Fruit fly (Drosophila melanogaster) whole organism, prepupa: ENCODE measurements around the gene Dyrk2.
A peak's percentile ranks its signal among the peaks of the same experiment; 100 is the strongest.

Experiments used
- Blimp-1 ChIP-seq: fragments of 200-800 bp; sonication (Bioruptor generic); optimal IDR thresholded peaks from 3 replicates; lab custom pipeline; 2017; ENCODE audit warnings: missing biosample characterization, missing genetic modification characterization, mild to moderate bottlenecking, moderate library complexity, missing genetic modification reagents
- CG10669 ChIP-seq: fragments of 200-800 bp; sonication (Bioruptor generic); optimal IDR thresholded peaks from 3 replicates; lab custom pipeline; 2018; ENCODE audit warnings: missing biosample characterization, mild to moderate bottlenecking, missing genetic modification characterization, moderate library complexity
- CG11294 ChIP-seq: fragments of 200-800 bp; sonication (Bioruptor generic); IDR thresholded peaks from 2 replicates; pipeline ENCODE4 v1.3.6; 2022; ENCODE audit warnings: missing biosample characterization, missing genetic modification characterization
- CG11762 ChIP-seq: fragments of 200-800 bp; sonication (Bioruptor generic); optimal IDR thresholded peaks from 3 replicates; lab custom pipeline; 2016; ENCODE audit warnings: missing biosample characterization, missing genetic modification characterization; ENCODE audit not compliant: insufficient read depth
- CG16779 ChIP-seq: fragments of 200-800 bp; sonication (Bioruptor generic); optimal IDR thresholded peaks from 3 replicates; lab custom pipeline; 2017; ENCODE audit warnings: missing biosample characterization, mild to moderate bottlenecking, missing genetic modification characterization
- CG3032 ChIP-seq: fragments of 200-800 bp; optimal IDR thresholded peaks from 2 replicates; lab custom pipeline; 2019; ENCODE audit warnings: missing biosample characterization, mild to moderate bottlenecking, missing genetic modification characterization, moderate library complexity
- CG31627 ChIP-seq: fragments of 200-800 bp; sonication (Bioruptor generic); optimal IDR thresholded peaks from 3 replicates; lab custom pipeline; 2016; ENCODE audit warnings: missing biosample characterization, missing genetic modification characterization
- CG32006 ChIP-seq: fragments of 200-800 bp; sonication (Bioruptor generic); optimal IDR thresholded peaks from 3 replicates; lab custom pipeline; 2017; ENCODE audit warnings: missing biosample characterization, mild to moderate bottlenecking, missing genetic modification characterization
- CG34406 ChIP-seq: fragments of 200-800 bp; sonication (Bioruptor generic); optimal IDR thresholded peaks from 3 replicates; lab custom pipeline; 2016; ENCODE audit warnings: missing biosample characterization, missing genetic modification characterization
- CG3919 ChIP-seq: fragments of 200-800 bp; sonication (Bioruptor generic); optimal IDR thresholded peaks from 3 replicates; lab custom pipeline; 2016; ENCODE audit warnings: missing biosample characterization, missing genetic modification characterization
- CG4318 ChIP-seq: fragments of 200-800 bp; sonication (Bioruptor generic); optimal IDR thresholded peaks from 3 replicates; lab custom pipeline; 2017; ENCODE audit warnings: missing biosample characterization, mild to moderate bottlenecking, missing genetic modification characterization
- CG6163 ChIP-seq: fragments of 200-800 bp; sonication (Bioruptor generic); IDR thresholded peaks from 3 replicates; pipeline ENCODE4 v1.3.6; 2022; ENCODE audit warnings: missing biosample characterization, missing genetic modification characterization
- CG6792 ChIP-seq: fragments of 200-800 bp; sonication (Bioruptor generic); optimal IDR thresholded peaks from 3 replicates; lab custom pipeline; 2016; ENCODE audit warnings: missing biosample characterization, missing genetic modification characterization
- CG6808 ChIP-seq: fragments of 200-800 bp; sonication (Bioruptor generic); optimal IDR thresholded peaks from 3 replicates; lab custom pipeline; 2017; ENCODE audit warnings: missing biosample characterization, missing genetic modification characterization, mild to moderate bottlenecking, moderate library complexity, missing genetic modification reagents
- CG6854 ChIP-seq: fragments of 200-800 bp; sonication (Bioruptor generic); optimal IDR thresholded peaks from 2 replicates; lab custom pipeline; 2017; ENCODE audit warnings: missing biosample characterization, mild to moderate bottlenecking, missing genetic modification characterization
- CG7368 ChIP-seq: fragments of 200-800 bp; sonication (Bioruptor generic); optimal IDR thresholded peaks from 3 replicates; lab custom pipeline; 2016; ENCODE audit warnings: missing biosample characterization, missing genetic modification characterization
- CG8119 ChIP-seq: fragments of 200-800 bp; sonication (Bioruptor generic); IDR thresholded peaks from 3 replicates; pipeline ENCODE4 v1.3.6; 2022; ENCODE audit warnings: missing biosample characterization, missing genetic modification characterization
- CG8319 ChIP-seq: fragments of 200-800 bp; sonication (Bioruptor generic); optimal IDR thresholded peaks from 3 replicates; lab custom pipeline; 2016; ENCODE audit warnings: missing biosample characterization, missing genetic modification characterization
- CG9139 ChIP-seq: fragments of 200-800 bp; sonication (Bioruptor generic); optimal IDR thresholded peaks from 3 replicates; lab custom pipeline; 2017; ENCODE audit warnings: missing biosample characterization, mild to moderate bottlenecking, missing genetic modification characterization
- Eip78C ChIP-seq: fragments of 200-800 bp; sonication (Bioruptor generic); peaks from one replicate; lab custom pipeline; 2016; ENCODE audit warnings: missing biosample characterization, missing genetic modification characterization
- Eip93F ChIP-seq: fragments of 200-800 bp; sonication (Bioruptor generic); optimal IDR thresholded peaks from 2 replicates; lab custom pipeline; 2016; ENCODE audit warnings: missing biosample characterization, mild to moderate bottlenecking, missing genetic modification characterization
- Gug ChIP-seq: fragments of 200-800 bp; sonication (Bioruptor generic); IDR thresholded peaks from 2 replicates; pipeline ENCODE4 v1.3.6; 2022; ENCODE audit warnings: missing biosample characterization, missing genetic modification characterization
- Hr38 ChIP-seq: sonication (Bioruptor generic); optimal IDR thresholded peaks from 2 replicates; lab custom pipeline; 2016; ENCODE audit warnings: missing biosample characterization, missing genetic modification characterization
- Hr4 ChIP-seq: fragments of 200-800 bp; sonication (Bioruptor generic); optimal IDR thresholded peaks from 3 replicates; lab custom pipeline; 2016; ENCODE audit warnings: missing biosample characterization, missing genetic modification characterization
- Met ChIP-seq: fragments of 200-800 bp; sonication (Bioruptor generic); optimal IDR thresholded peaks from 3 replicates; lab custom pipeline; 2016; ENCODE audit warnings: missing biosample characterization, missing genetic modification characterization
- Smox ChIP-seq: fragments of 200-800 bp; sonication (Bioruptor generic); optimal IDR thresholded peaks from 3 replicates; lab custom pipeline; 2016; ENCODE audit warnings: missing biosample characterization, missing genetic modification characterization
- Sox14 ChIP-seq: fragments of 200-800 bp; sonication (Bioruptor generic); optimal IDR thresholded peaks from 3 replicates; lab custom pipeline; 2016; ENCODE audit warnings: missing biosample characterization, missing genetic modification characterization
- achi ChIP-seq: fragments of 200-800 bp; sonication (Bioruptor generic); optimal IDR thresholded peaks from 3 replicates; lab custom pipeline; 2016; ENCODE audit warnings: missing biosample characterization, missing genetic modification characterization
- acj6 ChIP-seq: fragments of 200-800 bp; sonication (Bioruptor generic); optimal IDR thresholded peaks from 3 replicates; lab custom pipeline; 2016; ENCODE audit warnings: missing biosample characterization, missing genetic modification characterization
- fd59A ChIP-seq: fragments of 200-800 bp; sonication (Bioruptor generic); optimal IDR thresholded peaks from 2 replicates; lab custom pipeline; 2017; ENCODE audit warnings: missing biosample characterization, mild to moderate bottlenecking, missing genetic modification characterization, missing genetic modification reagents
- fkh ChIP-seq: fragments of 200-800 bp; sonication (Bioruptor generic); optimal IDR thresholded peaks from 3 replicates; lab custom pipeline; 2017; ENCODE audit warnings: missing biosample characterization, mild to moderate bottlenecking, missing genetic modification characterization, moderate library complexity
- lz ChIP-seq: fragments of 200-800 bp; sonication (Bioruptor generic); optimal IDR thresholded peaks from 3 replicates; lab custom pipeline; 2016; ENCODE audit warnings: missing biosample characterization, missing genetic modification characterization
- net ChIP-seq: fragments of 200-800 bp; sonication (Bioruptor generic); optimal IDR thresholded peaks from 3 replicates; lab custom pipeline; 2016; ENCODE audit warnings: missing biosample characterization, missing genetic modification characterization
- pdm3 ChIP-seq: fragments of 200-800 bp; sonication (Bioruptor generic); optimal IDR thresholded peaks from 3 replicates; lab custom pipeline; 2016; ENCODE audit warnings: missing biosample characterization, missing genetic modification characterization
- salr ChIP-seq, 2 experiments: fragments of 200-800 bp; sonication (Bioruptor generic); optimal IDR thresholded peaks; 3 replicates each; lab custom pipeline; 2016 to 2018; ENCODE audit warnings: missing biosample characterization in 2 of 2, missing genetic modification characterization in 2 of 2, mild to moderate bottlenecking in 1 of 2
- spab ChIP-seq: fragments of 200-800 bp; sonication (Bioruptor generic); optimal IDR thresholded peaks from 2 replicates; lab custom pipeline; 2017; ENCODE audit warnings: missing biosample characterization, mild to moderate bottlenecking, missing genetic modification characterization, missing genetic modification reagents
- ss ChIP-seq, 2 experiments: fragments of 200-800 bp; sonication (Bioruptor generic); optimal IDR thresholded peaks; 2 replicates in 1 of 2; 3 replicates in 1 of 2; lab custom pipeline; 2017 to 2018; ENCODE audit warnings: mild to moderate bottlenecking in 2 of 2, missing biosample characterization in 2 of 2, missing genetic modification characterization in 2 of 2, moderate library complexity in 1 of 2
- svp ChIP-seq: fragments of 200-800 bp; sonication (Bioruptor generic); peaks from one replicate; lab custom pipeline; 2016; ENCODE audit warnings: missing biosample characterization, missing genetic modification characterization
- topi ChIP-seq: fragments of 200-800 bp; sonication (Bioruptor generic); optimal IDR thresholded peaks from 3 replicates; lab custom pipeline; 2016; ENCODE audit warnings: missing biosample characterization, missing genetic modification characterization
- vri ChIP-seq: fragments of 200-800 bp; sonication (Bioruptor generic); optimal IDR thresholded peaks from 3 replicates; lab custom pipeline; 2016; ENCODE audit warnings: missing biosample characterization, mild to moderate bottlenecking, missing genetic modification characterization

Gene Dyrk2

dm6 chr2L:14200393-14200792 lies 33.5 kb downstream of the Dyrk2 start:
- TF ChIP-seq svp (GFP tag; lab: Kevin White, UChicago), result peak; percentile 89
- TF ChIP-seq CG34406 (GFP tag; lab: Kevin White, UChicago), result no peak

DNA sequence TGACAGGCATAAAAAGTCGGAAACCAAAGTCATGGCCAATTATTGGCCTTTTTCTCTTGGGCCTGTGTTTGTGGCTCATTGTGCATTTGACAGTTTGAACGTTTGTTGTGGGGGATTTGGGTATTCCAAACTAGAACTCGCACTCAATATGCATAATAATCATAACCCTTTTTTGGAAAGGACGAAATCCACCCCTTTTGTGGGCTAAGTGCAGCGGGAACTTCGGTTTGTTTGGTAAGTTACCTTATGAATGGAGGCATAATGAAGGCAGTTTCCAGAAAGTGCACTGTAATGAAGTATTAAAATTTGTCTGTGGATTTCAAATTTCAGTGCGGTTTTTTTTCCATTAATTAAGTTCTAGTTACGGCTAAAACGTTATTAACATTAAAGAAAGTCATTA lies 35.6 kb downstream of the Dyrk2 start:
- no peak for TF ChIP-seq CG6854
- TF ChIP-seq achi (GFP tag; lab: Kevin White, UChicago), result peak; percentile 19
- TF ChIP-seq CG3032 (tag; lab: Kevin White, UChicago), result no peak
- 0 out of 2 replicates have a peak, but pooled peaks have one; percentile 33 for TF ChIP-seq Gug (GFP tag; lab: Robert Waterston, UW)
- TF ChIP-seq topi (GFP tag; lab: Kevin White, UChicago), result no peak
- TF ChIP-seq Smox (GFP tag; lab: Kevin White, UChicago), result no peak
- TF ChIP-seq CG10669 (GFP tag; lab: Kevin White, UChicago), result no peak
- TF ChIP-seq salr (GFP tag; optimal IDR thresholded peaks at IDR 0.05; lab: Kevin White, UChicago), result peak in 1 of 2 experiments; percentile 31
- TF ChIP-seq CG8119 (GFP tag; lab: Robert Waterston, UW), result 0 out of 3 replicates have a peak, but pooled peaks have one; percentile 37
- peak; percentile 34; the same call in 1 of the 3 replicates for TF ChIP-seq CG6163 (GFP tag; lab: Robert Waterston, UW)
- no peak for TF ChIP-seq fd59A (GFP tag; lab: Kevin White, UChicago)
- TF ChIP-seq Sox14 (GFP tag; lab: Kevin White, UChicago), result peak; percentile 10
- TF ChIP-seq CG3919 (GFP tag; lab: Kevin White, UChicago), result no peak
- TF ChIP-seq CG11294 (GFP tag; lab: Robert Waterston, UW), result no peak
- no peak for TF ChIP-seq ss (GFP tag; optimal IDR thresholded peaks at IDR 0.05; lab: Kevin White, UChicago)
- peak; percentile 41 for TF ChIP-seq Hr4 (GFP tag; lab: Kevin White, UChicago)
- no peak for TF ChIP-seq CG8319 (GFP tag; lab: Kevin White, UChicago)
- no peak for TF ChIP-seq vri (GFP tag; lab: Kevin White, UChicago)
- no peak for TF ChIP-seq CG11762 (GFP tag; lab: Kevin White, UChicago)
- no peak for TF ChIP-seq CG9139 (GFP tag; lab: Kevin White, UChicago)
- no peak for TF ChIP-seq fkh (GFP tag; lab: Kevin White, UChicago)
- TF ChIP-seq svp (GFP tag; lab: Kevin White, UChicago), result peak; percentile 46
- TF ChIP-seq net (GFP tag; lab: Kevin White, UChicago), result no peak
- no peak for TF ChIP-seq CG6808 (GFP tag; lab: Kevin White, UChicago)
- TF ChIP-seq pdm3 (GFP tag; lab: Kevin White, UChicago), result no peak
- TF ChIP-seq Hr38 (GFP tag; lab: Kevin White, UChicago), result no peak
- TF ChIP-seq acj6 (GFP tag; lab: Kevin White, UChicago), result peak; percentile 21
- no peak for TF ChIP-seq CG16779 (tag; lab: Kevin White, UChicago)
- TF ChIP-seq CG4318, result no peak
- TF ChIP-seq Met, result no peak
- peak; percentile 36 for TF ChIP-seq CG32006 (GFP tag; lab: Kevin White, UChicago)
- TF ChIP-seq spab (GFP tag; lab: Kevin White, UChicago), result no peak
- TF ChIP-seq Eip78C (GFP tag; lab: Kevin White, UChicago), result peak; percentile 68
- no peak for TF ChIP-seq Eip93F (GFP tag; lab: Kevin White, UChicago)
- TF ChIP-seq CG7368 (GFP tag; lab: Kevin White, UChicago), result no peak
- no peak for TF ChIP-seq CG6792 (GFP tag; lab: Kevin White, UChicago)
- no peak for TF ChIP-seq Blimp-1 (GFP tag; lab: Kevin White, UChicago)
- peak; percentile 11 for TF ChIP-seq CG31627 (GFP tag; lab: Kevin White, UChicago)
- TF ChIP-seq lz (GFP tag; lab: Kevin White, UChicago), result no peak
